Worm (Caenorhabditis elegans) whole organism, early embryonic: Measurements from ENCODE around the gene vha-5.

Source experiments
- ama-1 ChIP-seq: fragments of 150-350 bp; optimal IDR thresholded peaks from 2 replicates; lab custom pipeline; 2014
- flt-1 ChIP-seq: fragments of 200-800 bp; sonication (Bioruptor generic); IDR thresholded peaks from 2 replicates; pipeline ENCODE4 v1.3.6; 2022; ENCODE audit warnings: missing genetic modification characterization, missing compliant biosample characterization

DNA sequence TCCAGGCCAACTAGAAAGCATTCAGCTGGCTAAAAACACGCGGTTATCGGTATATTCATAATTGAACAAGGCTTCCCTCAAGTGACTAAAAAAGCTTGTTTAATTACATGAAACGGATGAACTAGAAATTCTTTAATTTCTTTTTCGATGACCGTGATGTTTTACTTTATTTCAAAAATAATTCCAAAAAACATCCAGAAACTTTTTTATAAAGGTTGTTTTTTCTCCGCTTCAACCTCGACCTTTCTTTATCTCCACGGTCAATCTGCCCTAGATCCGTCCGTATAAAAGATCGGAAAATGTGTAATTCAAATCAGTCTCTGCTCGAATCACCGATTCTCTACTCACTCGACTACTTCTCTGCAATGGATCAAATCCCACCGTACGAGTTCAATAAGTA, 41.8 kb downstream of the vha-5 start, which contains the start of gene F17E9.5:
- TF ChIP-seq ama-1 (no peak), flt-1 (GFP tag; lab: Robert Waterston, UW) (no peak)
